Worm (Caenorhabditis elegans) whole organism, L2 larva: ENCODE data around the gene prkl-1.

ENCODE experiments used
- elt-3 ChIP-seq: sonication (generic microtip); optimal IDR thresholded peaks from 2 replicates; lab custom pipeline; 2017; ENCODE audit warnings: missing biosample characterization, missing genetic modification characterization
- gmeb-1 ChIP-seq: fragments of 150-350 bp; optimal IDR thresholded peaks from 2 replicates; lab custom pipeline; 2014; ENCODE audit warnings: missing biosample characterization, missing genetic modification characterization
- mdl-1 ChIP-seq, 2 experiments: fragments of 150-350 bp in 1 of 2; sonication (generic microtip) in 1 of 2; optimal IDR thresholded peaks; 2 replicates each; lab custom pipeline; 2017; ENCODE audit warnings: missing biosample characterization in 2 of 2, missing genetic modification characterization in 2 of 2
- nhr-23 ChIP-seq: fragments of 150-350 bp; optimal IDR thresholded peaks from 2 replicates; lab custom pipeline; 2014; ENCODE audit warnings: missing biosample characterization, missing genetic modification reagents, missing genetic modification characterization
- snpc-4 ChIP-seq: fragments of 150-350 bp; optimal IDR thresholded peaks from 2 replicates; lab custom pipeline; 2014; ENCODE audit warnings: missing biosample characterization, missing genetic modification characterization
- unc-62 ChIP-seq: fragments of 150-350 bp; optimal IDR thresholded peaks from 2 replicates; lab custom pipeline; 2014; ENCODE audit warnings: missing biosample characterization, missing genetic modification reagents, missing genetic modification characterization

DNA sequence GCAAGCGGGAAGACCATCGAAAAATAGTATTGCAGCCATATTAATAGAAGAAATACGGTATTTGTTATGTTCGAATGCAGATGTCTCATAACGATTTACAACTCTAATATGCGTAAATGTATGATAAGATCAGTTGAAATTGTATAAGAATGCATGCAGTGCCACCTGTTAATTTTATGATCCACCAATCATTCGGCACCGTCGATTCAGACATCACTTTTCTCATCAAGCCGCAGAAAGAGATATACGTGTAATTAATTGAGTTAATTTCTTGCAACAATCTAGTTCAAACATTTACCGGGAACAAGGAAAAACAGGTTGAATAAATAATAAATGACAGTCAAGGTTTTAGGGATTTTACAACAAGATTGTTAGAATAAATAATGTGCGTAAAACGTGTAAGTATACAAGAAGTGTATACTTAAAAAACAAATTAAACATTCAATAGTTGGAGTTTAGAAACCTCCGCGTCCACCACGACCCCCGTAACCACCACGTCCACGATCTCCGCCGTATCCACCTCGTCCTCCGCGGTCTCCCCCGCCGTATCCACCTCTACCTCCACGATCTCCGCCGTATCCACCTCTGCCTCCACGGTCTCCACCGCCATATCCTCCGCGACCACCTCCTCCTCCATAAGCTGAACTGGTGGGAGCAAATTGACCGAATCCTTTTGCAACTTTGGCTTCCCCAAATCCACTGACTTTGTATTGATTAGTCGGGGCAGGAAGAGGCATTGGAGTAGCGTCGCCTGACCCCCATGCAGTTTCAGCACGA lies 12.4 kb downstream of the prkl-1 start:
- TF ChIP-seq mdl-1 (tag; optimal IDR thresholded peaks at IDR 0.05; lab: Kevin White, UChicago) (no peak), snpc-4 (no peak), gmeb-1 (tag; lab: Kevin White, UChicago) (no peak), elt-3 (tag; lab: Kevin White, UChicago) (no peak), nhr-23 (tag; lab: Kevin White, UChicago) (no peak), unc-62 (GFP tag; lab: Kevin White, UChicago) (no peak)
